Fruit fly (Drosophila melanogaster): ENCODE data around the gene CG5958.

The CG5958 gene

DNA sequence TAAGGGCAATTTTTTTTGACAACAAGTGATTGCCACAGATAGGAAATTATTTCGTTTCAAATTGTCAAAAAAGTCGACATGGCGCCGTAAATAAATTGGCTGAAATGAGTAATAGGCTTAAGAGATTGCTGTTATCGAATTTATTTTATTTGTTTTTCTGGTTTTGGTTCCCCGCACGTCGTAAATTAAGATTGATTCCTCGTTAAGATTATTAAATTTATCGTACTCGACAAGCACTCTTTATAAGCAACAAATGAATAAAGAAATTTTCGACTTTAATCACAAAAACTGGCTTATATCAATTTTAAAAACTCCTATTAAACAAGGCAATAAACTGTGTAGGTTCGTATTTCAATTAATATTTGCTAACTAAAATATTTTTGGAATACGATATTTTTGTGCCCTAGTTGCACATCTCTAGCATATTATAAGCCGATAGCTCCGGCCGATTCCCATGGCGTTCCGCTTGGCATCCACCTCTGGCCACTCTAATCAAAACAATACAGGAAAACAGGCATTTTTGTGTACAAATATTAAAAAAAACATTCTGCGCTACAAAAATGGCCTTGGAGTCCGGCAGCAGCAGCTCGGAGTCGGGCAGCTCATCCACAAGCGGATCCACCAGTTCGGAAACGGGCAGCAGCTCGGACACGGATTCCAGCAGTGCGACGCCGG, 21.2 kb downstream of the CG5958 start, which contains the start of gene chm (continued):
- peak; percentile 27 for TF ChIP-seq YL-1 (GFP tag; optimal IDR thresholded peaks at IDR 0.05)
- TF ChIP-seq bab2 (GFP tag; optimal IDR thresholded peaks at IDR 0.05) = peak; percentile 10
- TF ChIP-seq D19B (GFP tag; optimal IDR thresholded peaks at IDR 0.05) = no peak
- TF ChIP-seq ftz-f1 (GFP tag; optimal IDR thresholded peaks at IDR 0.05) = peak; percentile 8
- no peak for TF ChIP-seq otp (GFP tag; IDR thresholded peaks at IDR 0.05)
- no peak for TF ChIP-seq sc (optimal IDR thresholded peaks at IDR 0.05)
- no peak for TF ChIP-seq sc (GFP tag; optimal IDR thresholded peaks at IDR 0.05)
- TF ChIP-seq B-H2 (GFP tag; optimal IDR thresholded peaks at IDR 0.05) = peak; percentile 41
- TF ChIP-seq CG15479 (GFP tag; optimal IDR thresholded peaks at IDR 0.05) = no peak
- no peak for TF ChIP-seq CG1602 (GFP tag; optimal IDR thresholded peaks at IDR 0.05)
- no peak for TF ChIP-seq zen (tag; optimal IDR thresholded peaks at IDR 0.05)
- TF ChIP-seq CG6791 (GFP tag; IDR thresholded peaks at IDR 0.05; ENCODE audit: partially characterized antibody) = peak; percentile 92
- no peak for TF ChIP-seq corto (GFP tag; optimal IDR thresholded peaks at IDR 0.05)
- no peak for TF ChIP-seq MTF-1 (GFP tag; optimal IDR thresholded peaks at IDR 0.05; ENCODE audit: borderline replicate concordance)
- peak; percentile 52 for TF ChIP-seq trem (tag; optimal IDR thresholded peaks at IDR 0.05)
- TF ChIP-seq CG4617 (GFP tag; optimal IDR thresholded peaks at IDR 0.05; ENCODE audit: borderline replicate concordance) = peak; percentile 69
- no peak for TF ChIP-seq CG8359 (GFP tag; optimal IDR thresholded peaks at IDR 0.05; ENCODE audit: borderline replicate concordance)
- TF ChIP-seq bowl (GFP tag; IDR thresholded peaks at IDR 0.05) = no peak
- no peak for TF ChIP-seq scrt (GFP tag; optimal IDR thresholded peaks at IDR 0.05)
- no peak for TF ChIP-seq CG10462 (GFP tag; optimal IDR thresholded peaks at IDR 0.05)
- no peak for TF ChIP-seq trh (GFP tag; optimal IDR thresholded peaks at IDR 0.05)
- no peak for TF ChIP-seq CG18262 (tag; optimal IDR thresholded peaks at IDR 0.05)
- TF ChIP-seq CG10366 (GFP tag; IDR thresholded peaks at IDR 0.05) = peak; percentile 30; the same call in 1 of the 2 replicates
- no peak for TF ChIP-seq p53 (GFP tag; optimal IDR thresholded peaks at IDR 0.05)
- TF ChIP-seq CG12942 (GFP tag; optimal IDR thresholded peaks at IDR 0.05) = no peak
- TF ChIP-seq CG9797 (GFP tag; optimal IDR thresholded peaks at IDR 0.05) = peak; percentile 77
- TF ChIP-seq CG11398 (GFP tag; optimal IDR thresholded peaks at IDR 0.05) = no peak
- no peak for TF ChIP-seq ab (GFP tag; optimal IDR thresholded peaks at IDR 0.05)
- TF ChIP-seq Dbx (GFP tag; IDR thresholded peaks at IDR 0.05) = peak; percentile 45; the same call in 1 of the 3 replicates
- TF ChIP-seq sisA (GFP tag; IDR thresholded peaks at IDR 0.05) = no peak; the same call in none of the 2 replicates
- no peak for TF ChIP-seq Sox102F (GFP tag; optimal IDR thresholded peaks at IDR 0.05)
- peak; percentile 88 for TF ChIP-seq gfzf (GFP tag; optimal IDR thresholded peaks at IDR 0.05)
- no peak for TF ChIP-seq CG9609 (GFP tag; optimal IDR thresholded peaks at IDR 0.05)
- no peak for TF ChIP-seq CG31388 (GFP tag; optimal IDR thresholded peaks at IDR 0.05)
- no peak for TF ChIP-seq crp (GFP tag; optimal IDR thresholded peaks at IDR 0.05)
- TF ChIP-seq HLH54F (GFP tag; optimal IDR thresholded peaks at IDR 0.05) = peak; percentile 54
- TF ChIP-seq E2f1 (GFP tag; IDR thresholded peaks at IDR 0.05) = no peak
- no peak for TF ChIP-seq Atf6 (GFP tag; IDR thresholded peaks at IDR 0.05)
- peak; percentile 88 for TF ChIP-seq Med (GFP tag)
- no peak for TF ChIP-seq mirr (GFP tag; optimal IDR thresholded peaks at IDR 0.05)
- TF ChIP-seq CG30403 (GFP tag; optimal IDR thresholded peaks at IDR 0.05) = peak; percentile 57
- TF ChIP-seq grau (tag; optimal IDR thresholded peaks at IDR 0.05) = peak; percentile 50
- no peak for TF ChIP-seq Deaf1 (tag; optimal IDR thresholded peaks at IDR 0.05)
- TF ChIP-seq CG32767 (GFP tag; IDR thresholded peaks at IDR 0.05) = no peak
- TF ChIP-seq unpg (GFP tag; optimal IDR thresholded peaks at IDR 0.05) = peak; percentile 33
- no peak for TF ChIP-seq bsh (GFP tag; optimal IDR thresholded peaks at IDR 0.05)
- TF ChIP-seq CG15269 (tag; optimal IDR thresholded peaks at IDR 0.05) = no peak
- peak; percentile 37 for TF ChIP-seq sug (tag; optimal IDR thresholded peaks at IDR 0.05)
- no peak for TF ChIP-seq Meics (GFP tag; optimal IDR thresholded peaks at IDR 0.05)
- TF ChIP-seq CG4360 (GFP tag; IDR thresholded peaks at IDR 0.05) = 0 out of 2 replicates have a peak, but pooled peaks have one; percentile 5
